Worm (Caenorhabditis elegans): ENCODE results near the gene sqrd-1.

sqrd-1 gene

DNA sequence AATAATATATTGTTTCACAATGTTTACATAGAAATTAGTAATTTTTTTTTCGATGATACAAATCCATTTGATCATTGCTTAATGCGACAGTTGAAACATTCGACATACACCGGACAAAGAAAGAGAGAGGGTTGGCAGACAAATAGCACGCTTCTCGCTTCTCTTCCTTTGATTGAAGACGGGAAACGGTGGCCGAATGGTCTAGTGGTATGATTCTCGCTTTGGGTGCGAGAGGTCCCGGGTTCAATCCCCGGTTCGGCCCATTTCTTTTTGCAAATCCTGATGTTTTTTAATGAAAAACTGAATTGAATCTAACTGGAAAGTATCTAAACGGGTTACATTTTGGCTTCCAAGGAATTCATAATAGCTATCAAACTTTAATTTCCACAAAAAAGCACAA, 5.2 kb downstream of the sqrd-1 start:
- peak in 1 of 3 experiments; percentile 17 for TF ChIP-seq ceh-82 (tag; optimal IDR thresholded peaks at IDR 0.05)
- peak; percentile 10 to 38 for TF ChIP-seq efl-1 (optimal IDR thresholded peaks at IDR 0.05)
- peak in 1 of 2 experiments; percentile 31 for TF ChIP-seq efl-1 (GFP tag; optimal IDR thresholded peaks at IDR 0.05 in 1 of 2)
- peak; percentile 18 to 68 for TF ChIP-seq lin-35 (GFP tag; optimal IDR thresholded peaks at IDR 0.05)
- no peak for TF ChIP-seq unc-130 (tag; optimal IDR thresholded peaks at IDR 0.05)
- TF ChIP-seq F16B12.6 (tag; optimal IDR thresholded peaks at IDR 0.05): no peak
- peak; percentile 55 for TF ChIP-seq C16A3.4 (tag; optimal IDR thresholded peaks at IDR 0.05)
- peak; percentile 66 for TF ChIP-seq snu-23 (GFP tag; optimal IDR thresholded peaks at IDR 0.05)
- TF ChIP-seq nhr-19 (GFP tag; conservative IDR thresholded peaks at IDR 0.05): peak; percentile 34
- TF ChIP-seq mep-1 (tag; optimal IDR thresholded peaks at IDR 0.05): peak; percentile 29
- peak; percentile 8 for TF ChIP-seq lin-13 (GFP tag; optimal IDR thresholded peaks at IDR 0.05)
- peak; percentile 31 for TF ChIP-seq nhr-47 (tag; optimal IDR thresholded peaks at IDR 0.05)
- peak in 1 of 2 experiments; percentile 36 for TF ChIP-seq mdl-1 (tag; optimal IDR thresholded peaks at IDR 0.05)
- peak; percentile 54 for TF ChIP-seq nhr-20 (tag; optimal IDR thresholded peaks at IDR 0.05)
- no peak for TF ChIP-seq pqm-1 (tag; optimal IDR thresholded peaks at IDR 0.05)
- peak; percentile 4 for TF ChIP-seq swsn-7 (tag; optimal IDR thresholded peaks at IDR 0.05)
- TF ChIP-seq rnt-1 (tag; optimal IDR thresholded peaks at IDR 0.05): peak; percentile 63
- TF ChIP-seq nhr-90 (tag; optimal IDR thresholded peaks at IDR 0.05; ENCODE audit: poor library complexity): peak; percentile 39
- TF ChIP-seq dpl-1 (GFP tag; optimal IDR thresholded peaks at IDR 0.05): peak in 1 of 3 experiments; percentile 25
- no peak for TF ChIP-seq Y116A8C.19 (tag; optimal IDR thresholded peaks at IDR 0.05; ENCODE audit: borderline replicate concordance)
- no peak for TF ChIP-seq mab-9 (GFP tag; IDR thresholded peaks at IDR 0.05)
- TF ChIP-seq skn-1 (tag; optimal IDR thresholded peaks at IDR 0.05): peak; percentile 5

DNA sequence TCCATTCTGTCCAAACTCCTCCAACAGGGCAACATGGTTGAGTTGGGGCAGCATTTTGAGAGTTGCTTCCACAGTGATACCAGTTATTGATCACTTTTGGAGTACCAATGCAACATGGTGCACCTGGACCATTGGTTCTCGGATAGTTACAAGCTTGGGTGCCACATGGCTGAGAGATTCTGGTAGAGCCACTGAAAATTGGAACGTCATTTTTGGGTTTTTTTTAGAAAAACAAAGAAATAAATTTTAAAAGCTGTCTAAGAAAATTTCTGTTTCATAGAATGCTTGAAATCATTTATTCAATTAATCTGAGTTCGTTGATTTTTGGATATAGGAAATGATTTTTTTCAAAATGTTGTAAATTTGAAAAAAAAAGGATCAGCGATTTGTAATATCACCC, 7.5 kb downstream of the sqrd-1 start:
- no peak for TF ChIP-seq pqm-1 (tag; optimal IDR thresholded peaks at IDR 0.05)
- no peak for TF ChIP-seq fkh-8 (tag; optimal IDR thresholded peaks at IDR 0.05)
- no peak for TF ChIP-seq egl-13 (tag; optimal IDR thresholded peaks at IDR 0.05)
- TF ChIP-seq nhr-12 (tag; optimal IDR thresholded peaks at IDR 0.05): no peak
- TF ChIP-seq C34B4.2 (tag; optimal IDR thresholded peaks at IDR 0.05): no peak
- no peak for TF ChIP-seq nhr-71 (tag; optimal IDR thresholded peaks at IDR 0.05)
- TF ChIP-seq nhr-76 (tag; optimal IDR thresholded peaks at IDR 0.05): no peak
- no peak for TF ChIP-seq skn-1 (tag; optimal IDR thresholded peaks at IDR 0.05)
- TF ChIP-seq nhr-11 (tag; optimal IDR thresholded peaks at IDR 0.05): no peak
- TF ChIP-seq ceh-8 (GFP tag; optimal IDR thresholded peaks at IDR 0.05): no peak
- no peak for TF ChIP-seq nhr-85 (tag)
- TF ChIP-seq tbx-2 (tag; optimal IDR thresholded peaks at IDR 0.05): no peak
- no peak for TF ChIP-seq unc-62 (GFP tag; optimal IDR thresholded peaks at IDR 0.05)
- TF ChIP-seq nhr-19 (GFP tag; conservative IDR thresholded peaks at IDR 0.05): no peak
- TF ChIP-seq lin-35 (GFP tag; optimal IDR thresholded peaks at IDR 0.05): no peak

DNA sequence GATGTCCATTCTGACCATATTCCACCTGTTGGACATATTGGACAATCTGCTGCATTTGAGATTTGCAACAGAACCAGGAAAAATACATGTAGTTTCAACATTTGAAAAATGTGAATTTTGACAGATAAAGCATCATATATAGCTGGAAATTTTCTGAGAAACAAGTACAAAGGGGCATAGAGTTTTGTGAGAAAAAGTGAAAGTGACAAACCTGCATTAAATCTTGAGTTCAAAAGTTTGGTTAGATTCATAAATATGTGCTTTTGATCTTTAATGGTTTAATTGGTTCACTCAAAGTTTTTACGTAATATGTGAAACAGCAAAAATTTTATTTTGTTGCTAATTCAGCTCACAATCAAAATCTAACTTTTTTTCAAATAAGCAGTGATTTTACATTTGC, 8.4 kb downstream of the sqrd-1 start, which contains the start of gene F02H6.7:
F02H6.7 (minus strand) TSS at position 101 of the 400 bp plus-strand sequence.
- no peak for TF ChIP-seq tbx-2 (tag; optimal IDR thresholded peaks at IDR 0.05)
- no peak for TF ChIP-seq grh-1 (GFP tag; IDR thresholded peaks at IDR 0.05)
- TF ChIP-seq nhr-12 (tag; optimal IDR thresholded peaks at IDR 0.05): no peak
- no peak for TF ChIP-seq jun-1 (tag; optimal IDR thresholded peaks at IDR 0.05)
- TF ChIP-seq hlh-4 (tag; optimal IDR thresholded peaks at IDR 0.05): no peak
- TF ChIP-seq nhr-85 (tag): no peak
- TF ChIP-seq ceh-90 (tag; optimal IDR thresholded peaks at IDR 0.05): no peak
- no peak for TF ChIP-seq rnt-1 (tag; optimal IDR thresholded peaks at IDR 0.05)
- TF ChIP-seq nhr-28 (tag; optimal IDR thresholded peaks at IDR 0.05): no peak
- TF ChIP-seq F16B12.6 (tag; optimal IDR thresholded peaks at IDR 0.05): no peak
- TF ChIP-seq ces-1 (GFP tag; optimal IDR thresholded peaks at IDR 0.05): no peak
- no peak for TF ChIP-seq egl-13 (tag; optimal IDR thresholded peaks at IDR 0.05)
- no peak for TF ChIP-seq mep-1 (tag; optimal IDR thresholded peaks at IDR 0.05)
- TF ChIP-seq Y116A8C.19 (tag; optimal IDR thresholded peaks at IDR 0.05; ENCODE audit: borderline replicate concordance): no peak
- TF ChIP-seq nhr-90 (tag; optimal IDR thresholded peaks at IDR 0.05; ENCODE audit: poor library complexity): no peak
- no peak for TF ChIP-seq ztf-4 (tag; optimal IDR thresholded peaks at IDR 0.05)
- TF ChIP-seq nhr-77 (tag; optimal IDR thresholded peaks at IDR 0.05): no peak
- TF ChIP-seq nhr-237 (tag; optimal IDR thresholded peaks at IDR 0.05): no peak
